Worm (Caenorhabditis elegans) whole organism, L3 larva: ENCODE results near the gene Y39E4B.10.
A peak's percentile ranks its signal among the peaks of the same experiment; 100 is the strongest.

Source experiments
- R02D3.7 ChIP-seq: fragments of 150-350 bp; optimal IDR thresholded peaks from 2 replicates; lab custom pipeline; 2014; ENCODE audit warnings: missing biosample characterization, missing genetic modification characterization
- ama-1 ChIP-seq: fragments of 150-350 bp; optimal IDR thresholded peaks from 2 replicates; lab custom pipeline; 2018
- ceh-16 ChIP-seq: sonication (generic microtip); optimal IDR thresholded peaks from 2 replicates; lab custom pipeline; 2017; ENCODE audit warnings: missing biosample characterization, missing genetic modification characterization
- ceh-28 ChIP-seq: fragments of 150-350 bp; optimal IDR thresholded peaks from 2 replicates; lab custom pipeline; 2014; ENCODE audit warnings: missing biosample characterization, missing genetic modification reagents, missing genetic modification characterization
- ceh-82 ChIP-seq: fragments of 150-350 bp; optimal IDR thresholded peaks from 2 replicates; lab custom pipeline; 2014; ENCODE audit warnings: missing biosample characterization, missing genetic modification characterization
- ceh-9 ChIP-seq: sonication (generic microtip); optimal IDR thresholded peaks from 2 replicates; lab custom pipeline; 2018; ENCODE audit warnings: missing biosample characterization, missing genetic modification characterization
- daf-12 ChIP-seq: fragments of 150-350 bp; optimal IDR thresholded peaks from 2 replicates; lab custom pipeline; 2014; ENCODE audit warnings: missing biosample characterization, missing genetic modification reagents, missing genetic modification characterization
- egl-27 ChIP-seq: sonication (generic microtip); optimal IDR thresholded peaks from 4 replicates; lab custom pipeline; 2017; ENCODE audit warnings: missing biosample characterization, missing genetic modification reagents, missing genetic modification characterization
- egl-5 ChIP-seq: fragments of 150-350 bp; optimal IDR thresholded peaks from 2 replicates; lab custom pipeline; 2017; ENCODE audit warnings: missing biosample characterization, missing genetic modification reagents, missing genetic modification characterization, inconsistent platforms
- elt-1 ChIP-seq: fragments of 150-350 bp; optimal IDR thresholded peaks from 2 replicates; lab custom pipeline; 2014; ENCODE audit warnings: missing biosample characterization, missing genetic modification characterization
- elt-2 ChIP-seq: sonication (generic microtip); optimal IDR thresholded peaks from 2 replicates; lab custom pipeline; 2016; ENCODE audit warnings: missing genetic modification reagents, mild to moderate bottlenecking, missing genetic modification characterization, missing compliant biosample characterization
- fkh-10 ChIP-seq: sonication (generic microtip); optimal IDR thresholded peaks from 2 replicates; lab custom pipeline; 2017; ENCODE audit warnings: missing biosample characterization, missing genetic modification reagents, missing genetic modification characterization
- hmg-11 ChIP-seq: sonication (generic microtip); optimal IDR thresholded peaks from 2 replicates; lab custom pipeline; 2016; ENCODE audit warnings: missing genetic modification characterization, missing compliant biosample characterization
- jun-1 ChIP-seq: fragments of 150-350 bp; optimal IDR thresholded peaks from 2 replicates; lab custom pipeline; 2014; ENCODE audit warnings: missing biosample characterization, missing genetic modification reagents, missing genetic modification characterization
- lin-15B ChIP-seq: fragments of 150-350 bp; optimal IDR thresholded peaks from 2 replicates; lab custom pipeline; 2014; ENCODE audit warnings: missing biosample characterization, missing genetic modification characterization
- lin-39 ChIP-seq: fragments of 150-350 bp; optimal IDR thresholded peaks from 2 replicates; lab custom pipeline; 2018; ENCODE audit warnings: missing biosample characterization, missing genetic modification reagents, missing genetic modification characterization
- lsy-12 ChIP-seq: sonication (generic microtip); optimal IDR thresholded peaks from 2 replicates; lab custom pipeline; 2016; ENCODE audit warnings: mild to moderate bottlenecking, missing genetic modification characterization, missing compliant biosample characterization
- mdl-1 ChIP-seq: fragments of 150-350 bp; optimal IDR thresholded peaks from 2 replicates; lab custom pipeline; 2014; ENCODE audit warnings: missing biosample characterization, missing genetic modification characterization
- mml-1 ChIP-seq: fragments of 150-350 bp; sonication (generic microtip); optimal IDR thresholded peaks from 3 replicates; lab custom pipeline; 2014; ENCODE audit warnings: missing biosample characterization, missing genetic modification characterization
- nfya-1 ChIP-seq: sonication (generic microtip); optimal IDR thresholded peaks from 2 replicates; lab custom pipeline; 2017; ENCODE audit warnings: missing genetic modification characterization, mild to moderate bottlenecking, missing compliant biosample characterization, antibody characterized with exemption, moderate library complexity; ENCODE audit not compliant: insufficient read depth
- nhr-11 ChIP-seq: fragments of 150-350 bp; optimal IDR thresholded peaks from 2 replicates; lab custom pipeline; 2014; ENCODE audit warnings: missing biosample characterization, missing genetic modification characterization
- nhr-237 ChIP-seq: fragments of 150-350 bp; optimal IDR thresholded peaks from 2 replicates; lab custom pipeline; 2014; ENCODE audit warnings: missing biosample characterization, missing genetic modification characterization
- nhr-28 ChIP-seq: fragments of 150-350 bp; optimal IDR thresholded peaks from 2 replicates; lab custom pipeline; 2014; ENCODE audit warnings: missing biosample characterization, missing genetic modification characterization
- nhr-76 ChIP-seq: fragments of 150-350 bp; sonication (generic microtip); optimal IDR thresholded peaks from 5 replicates; lab custom pipeline; 2014; ENCODE audit warnings: missing biosample characterization, missing genetic modification characterization
- pha-4 ChIP-seq: fragments of 150-350 bp; optimal IDR thresholded peaks from 2 replicates; lab custom pipeline; 2014; ENCODE audit warnings: missing biosample characterization, missing genetic modification reagents, missing genetic modification characterization
- pqm-1 ChIP-seq: fragments of 150-350 bp; optimal IDR thresholded peaks from 2 replicates; lab custom pipeline; 2017; ENCODE audit warnings: missing biosample characterization, missing genetic modification characterization, inconsistent platforms
- tbx-2 ChIP-seq: sonication (generic microtip); optimal IDR thresholded peaks from 2 replicates; lab custom pipeline; 2016; ENCODE audit warnings: mild to moderate bottlenecking, missing genetic modification characterization, missing compliant biosample characterization
- unc-39 ChIP-seq: sonication (generic microtip); optimal IDR thresholded peaks from 4 replicates; lab custom pipeline; 2017; ENCODE audit warnings: missing biosample characterization, missing genetic modification characterization
- ztf-4 ChIP-seq: fragments of 150-350 bp; optimal IDR thresholded peaks from 2 replicates; lab custom pipeline; 2014; ENCODE audit warnings: missing biosample characterization, missing genetic modification characterization

Gene Y39E4B.10

ce11 chrIII:13139301-13139700, 13.4 kb downstream of the Y39E4B.10 start, which contains the start of gene bre-2:
Gene bre-2, minus strand, starts transcription at chrIII:13139626.
- TF ChIP-seq lsy-12 (tag; lab: Kevin White, UChicago) (no peak), fkh-10 (no peak), pha-4 (tag; lab: Kevin White, UChicago) (peak; percentile 25), elt-2 (tag; lab: Kevin White, UChicago) (peak; percentile 58)
- TF ChIP-seq, all 47 proteins: peak for 2

- TF ChIP-seq elt-1 (tag; lab: Kevin White, UChicago) (no peak), nfya-1 (tag; lab: Kevin White, UChicago) (peak; percentile 11)
Observed at ce11 chrIII:13131220-13131619, 21.4 kb downstream of the Y39E4B.10 start.

- peak; percentile 21 for TF ChIP-seq nfya-1 (tag; lab: Kevin White, UChicago)
- TF ChIP-seq pha-4 (tag; lab: Kevin White, UChicago): no peak
Observed at ce11 chrIII:13127157-13127556, 25.5 kb downstream of the Y39E4B.10 start.

ce11 chrIII:13123440-13123839, 29.2 kb downstream of the Y39E4B.10 start:
- peak; percentile 5 for TF ChIP-seq nfya-1 (tag; lab: Kevin White, UChicago)
- peak; percentile 69 for TF ChIP-seq fkh-10
- no peak for TF ChIP-seq ama-1
- TF ChIP-seq, all 47 proteins: peak for 2

ce11 chrIII:13119520-13119919, 33.1 kb downstream of the Y39E4B.10 start, which contains the start of gene zig-8:
Gene zig-8, plus strand, starts transcription at chrIII:13119820.
- TF ChIP-seq nfya-1 (tag; lab: Kevin White, UChicago): peak; percentile 33
- no peak for TF ChIP-seq pqm-1 (tag; lab: Kevin White, UChicago)
- TF ChIP-seq, all 47 proteins: peak for 1

ce11 chrIII:13118460-13118859, 34.2 kb downstream of the Y39E4B.10 start:
- no peak for TF ChIP-seq daf-12 (tag; lab: Kevin White, UChicago)
- no peak for TF ChIP-seq mdl-1 (tag; lab: Kevin White, UChicago)
- no peak for TF ChIP-seq ztf-4 (tag; lab: Kevin White, UChicago)
- TF ChIP-seq lsy-12 (tag; lab: Kevin White, UChicago): no peak
- no peak for TF ChIP-seq ceh-16 (tag; lab: Kevin White, UChicago)
- no peak for TF ChIP-seq unc-39
- TF ChIP-seq fkh-10: no peak
- TF ChIP-seq ceh-28 (tag; lab: Kevin White, UChicago): no peak
- TF ChIP-seq nhr-76: no peak
- TF ChIP-seq mml-1 (tag; lab: Kevin White, UChicago): no peak
- no peak for TF ChIP-seq pha-4 (tag; lab: Kevin White, UChicago)
- TF ChIP-seq tbx-2 (tag; lab: Kevin White, UChicago): no peak
- no peak for TF ChIP-seq pqm-1 (tag; lab: Kevin White, UChicago)
- no peak for TF ChIP-seq jun-1 (tag; lab: Kevin White, UChicago)
- no peak for TF ChIP-seq ama-1
- no peak for TF ChIP-seq hmg-11 (tag; lab: Kevin White, UChicago)
- TF ChIP-seq elt-1 (tag; lab: Kevin White, UChicago): no peak
- TF ChIP-seq nhr-11 (tag; lab: Kevin White, UChicago): no peak

- TF ChIP-seq lsy-12 (tag; lab: Kevin White, UChicago) (no peak), ceh-82 (no peak), egl-27 (no peak), R02D3.7 (no peak), tbx-2 (tag; lab: Kevin White, UChicago) (no peak)
- TF ChIP-seq, all 47 proteins: peak for 0
Observed at ce11 chrIII:13107307-13107706, 45.4 kb downstream of the Y39E4B.10 start, which contains the start of gene dhhc-8. Gene dhhc-8, plus strand, starts transcription at chrIII:13107607.

ce11 chrIII:13105911-13106310, 46.7 kb downstream of the Y39E4B.10 start:
- TF ChIP-seq ama-1 (peak; percentile 5), lin-15B (peak; percentile 38), fkh-10 (peak; percentile 40), lin-39 (tag; lab: Kevin White, UChicago) (peak; percentile 43), egl-5 (tag; lab: Kevin White, UChicago) (peak; percentile 58), nfya-1 (tag; lab: Kevin White, UChicago) (peak; percentile 76), hmg-11 (tag; lab: Kevin White, UChicago) (peak; percentile 65), elt-1 (tag; lab: Kevin White, UChicago) (no peak), nhr-237 (no peak), ceh-9 (tag; lab: Kevin White, UChicago) (no peak), nhr-28 (tag; lab: Kevin White, UChicago) (no peak), tbx-2 (tag; lab: Kevin White, UChicago) (no peak)
